Worm (Caenorhabditis elegans): ENCODE measurements around the gene T14B4.1.

The T14B4.1 gene

ce11 chrII:6788672-6789298 lies 52.1 kb downstream of the T14B4.1 start, which contains the start of gene T13C2.3:
Gene T13C2.3 (plus strand): TSS chrII:6789248.
- TF ChIP-seq skn-1 (tag; optimal IDR thresholded peaks at IDR 0.05) (no peak), ZK546.5 (tag; optimal IDR thresholded peaks at IDR 0.05) (no peak), jun-1 (tag; optimal IDR thresholded peaks at IDR 0.05) (no peak), lsy-12 (tag; optimal IDR thresholded peaks at IDR 0.05) (no peak), aly-2 (tag; optimal IDR thresholded peaks at IDR 0.05) (no peak), lin-15B (tag; optimal IDR thresholded peaks at IDR 0.05) (no peak), lin-39 (tag; optimal IDR thresholded peaks at IDR 0.05) (no peak), ceh-28 (tag; optimal IDR thresholded peaks at IDR 0.05) (no peak)

Data from whole organism, L3 larva.